Fruit fly (Drosophila melanogaster): ENCODE results near the gene aay.

aay gene

dm6 chr3L:9460775-9461491 is 37.9 kb downstream of the aay start, which contains the start of the genes CG3434 and CG44838 (continued):
- peak; percentile 97 for TF ChIP-seq Sry-β (GFP tag; optimal IDR thresholded peaks at IDR 0.05)
- TF ChIP-seq CG12942 (GFP tag; optimal IDR thresholded peaks at IDR 0.05), result peak; percentile 74
- peak; percentile 82 for TF ChIP-seq CG7839 (tag; optimal IDR thresholded peaks at IDR 0.05)
- TF ChIP-seq seq (GFP tag; IDR thresholded peaks at IDR 0.05), result peak; percentile 55; the same call in 1 of the 2 replicates
- TF ChIP-seq CG4360 (GFP tag; IDR thresholded peaks at IDR 0.05), result 0 out of 2 replicates have a peak, but pooled peaks have one; percentile 34
- peak; percentile 49 for TF ChIP-seq oc (tag; optimal IDR thresholded peaks at IDR 0.05)
- TF ChIP-seq Vsx1 (GFP tag; optimal IDR thresholded peaks at IDR 0.05), result peak; percentile 58
- peak; percentile 38 for TF ChIP-seq tup (GFP tag; optimal IDR thresholded peaks at IDR 0.05)
- peak; percentile 84 for TF ChIP-seq Chrac-16 (GFP tag; optimal IDR thresholded peaks at IDR 0.05)
- TF ChIP-seq CG12659 (GFP tag; optimal IDR thresholded peaks at IDR 0.05), result peak; percentile 90
- TF ChIP-seq chif (GFP tag; optimal IDR thresholded peaks at IDR 0.05), result peak; percentile 58 to 78
- no peak for TF ChIP-seq aop (GFP tag; IDR thresholded peaks at IDR 0.05)
- TF ChIP-seq CG2129 (GFP tag; IDR thresholded peaks at IDR 0.05; ENCODE audit: partially characterized antibody), result no peak
- peak; percentile 32 for TF ChIP-seq CG31388 (GFP tag; optimal IDR thresholded peaks at IDR 0.05)
- peak; percentile 56 for TF ChIP-seq Neu2 (GFP tag; optimal IDR thresholded peaks at IDR 0.05; ENCODE audit: borderline replicate concordance)
- peak; percentile 68; the same call in 2 of the 3 replicates for TF ChIP-seq Mrtf (GFP tag; IDR thresholded peaks at IDR 0.05)
- peak; percentile 80 for TF ChIP-seq CG13296 (GFP tag; optimal IDR thresholded peaks at IDR 0.05)
- TF ChIP-seq TFAM (GFP tag; optimal IDR thresholded peaks at IDR 0.05), result no peak
- no peak; the same call in 1 of the 2 replicates for TF ChIP-seq Ravus (GFP tag; IDR thresholded peaks at IDR 0.05)
- no peak for TF ChIP-seq br (optimal IDR thresholded peaks at IDR 0.05)
- peak; percentile 81 for TF ChIP-seq Jarid2 (GFP tag; optimal IDR thresholded peaks at IDR 0.05)
- TF ChIP-seq Abd-B (GFP tag; optimal IDR thresholded peaks at IDR 0.05), result peak; percentile 86
- peak; percentile 45 for TF ChIP-seq CG10274 (GFP tag; optimal IDR thresholded peaks at IDR 0.05)
- no peak for TF ChIP-seq CG14860 (GFP tag; IDR thresholded peaks at IDR 0.05; ENCODE audit: partially characterized antibody)
- no peak for TF ChIP-seq rib (GFP tag; IDR thresholded peaks at IDR 0.05)
- peak; percentile 70 for TF ChIP-seq Blimp-1 (GFP tag; optimal IDR thresholded peaks at IDR 0.05)
- peak; percentile 15 for TF ChIP-seq cad (GFP tag; optimal IDR thresholded peaks at IDR 0.05)
- TF ChIP-seq dati (GFP tag; IDR thresholded peaks at IDR 0.05), result peak; percentile 45; the same call in 1 of the 2 replicates
- TF ChIP-seq C15 (GFP tag; IDR thresholded peaks at IDR 0.05), result peak; percentile 52; the same call in 1 of the 3 replicates
- TF ChIP-seq Sin3A (optimal IDR thresholded peaks at IDR 0.05), result peak; percentile 2
- peak; percentile 76 for TF ChIP-seq CG18619 (GFP tag; optimal IDR thresholded peaks at IDR 0.05)
- TF ChIP-seq Doc3 (GFP tag; IDR thresholded peaks at IDR 0.05; ENCODE audit: partially characterized antibody), result no peak
- peak; percentile 41 for TF ChIP-seq CG7987 (GFP tag; optimal IDR thresholded peaks at IDR 0.05)
- peak; percentile 74 for TF ChIP-seq CG1233 (GFP tag; optimal IDR thresholded peaks at IDR 0.05)
- peak; percentile 19 for TF ChIP-seq Atf-2 (GFP tag; optimal IDR thresholded peaks at IDR 0.05)
- peak; percentile 74 for TF ChIP-seq CG12299 (tag; optimal IDR thresholded peaks at IDR 0.05)
- TF ChIP-seq CG16863 (GFP tag; optimal IDR thresholded peaks at IDR 0.05), result peak; percentile 71
- TF ChIP-seq Rfx (GFP tag; IDR thresholded peaks at IDR 0.05), result peak; percentile 85
- no peak for TF ChIP-seq sim (GFP tag; IDR thresholded peaks at IDR 0.05)
- peak; percentile 36 for TF ChIP-seq MTF-1 (GFP tag; optimal IDR thresholded peaks at IDR 0.05; ENCODE audit: borderline replicate concordance)
- peak; percentile 67 for TF ChIP-seq Elba2 (GFP tag; optimal IDR thresholded peaks at IDR 0.05)
- TF ChIP-seq CG10462 (GFP tag; optimal IDR thresholded peaks at IDR 0.05), result peak; percentile 73
- TF ChIP-seq Ada2b (GFP tag; IDR thresholded peaks at IDR 0.05), result peak; percentile 67
- TF ChIP-seq CG5245 (GFP tag; optimal IDR thresholded peaks at IDR 0.05), result peak; percentile 76
- peak; percentile 31 for TF ChIP-seq CG3163 (GFP tag; optimal IDR thresholded peaks at IDR 0.05)
- peak; percentile 55; the same call in 1 of the 3 replicates for TF ChIP-seq croc (GFP tag; conservative IDR thresholded peaks at IDR 0.05)
- peak; percentile 84 for TF ChIP-seq CG15696 (tag; optimal IDR thresholded peaks at IDR 0.05)
- TF ChIP-seq bowl (GFP tag; IDR thresholded peaks at IDR 0.05), result no peak
- TF ChIP-seq Hand (GFP tag; optimal IDR thresholded peaks at IDR 0.05), result peak; percentile 66

Data from whole organism, embryonic.